Worm (Caenorhabditis elegans) whole organism, mixed stage, embryonic: ENCODE results near the gene ZK856.11.

Source experiments
- M03D4.4 ChIP-seq: sonication (generic microtip); optimal IDR thresholded peaks from 2 replicates; lab custom pipeline; 2017; ENCODE audit warnings: mild to moderate bottlenecking, missing genetic modification characterization, missing compliant biosample characterization
- bed-3 ChIP-seq: fragments of 200-800 bp; sonication (Bioruptor generic); optimal IDR thresholded peaks from 3 replicates; lab custom pipeline; 2018; ENCODE audit warnings: mild to moderate bottlenecking, missing genetic modification characterization, moderate library complexity, missing compliant biosample characterization
- blmp-1 ChIP-seq: fragments of 150-350 bp; optimal IDR thresholded peaks from 2 replicates; lab custom pipeline; 2014; ENCODE audit warnings: missing biosample characterization, missing genetic modification characterization
- ceh-43 ChIP-seq: fragments of 200-800 bp; sonication (Bioruptor generic); optimal IDR thresholded peaks from 2 replicates; lab custom pipeline; 2018; ENCODE audit warnings: mild to moderate bottlenecking, missing genetic modification characterization, moderate library complexity, missing compliant biosample characterization
- cnd-1 ChIP-seq: fragments of 200-800 bp; sonication (Bioruptor generic); optimal IDR thresholded peaks from 2 replicates; lab custom pipeline; 2018; ENCODE audit warnings: mild to moderate bottlenecking, missing genetic modification characterization, missing compliant biosample characterization
- drap-1 ChIP-seq: fragments of 200-800 bp; sonication (Bioruptor generic); optimal IDR thresholded peaks from 3 replicates; lab custom pipeline; 2018; ENCODE audit warnings: mild to moderate bottlenecking, missing genetic modification characterization, missing compliant biosample characterization
- elt-3 ChIP-seq: fragments of 150-350 bp; optimal IDR thresholded peaks from 2 replicates; lab custom pipeline; 2014; ENCODE audit warnings: missing biosample characterization, missing genetic modification characterization
- flh-1 ChIP-seq: fragments of 200-800 bp; sonication (Bioruptor generic); optimal IDR thresholded peaks from 2 replicates; lab custom pipeline; 2018; ENCODE audit warnings: mild to moderate bottlenecking, missing genetic modification characterization, moderate library complexity, missing compliant biosample characterization
- ham-2 ChIP-seq: fragments of 200-800 bp; sonication (Bioruptor generic); optimal IDR thresholded peaks from 2 replicates; lab custom pipeline; 2018; ENCODE audit warnings: mild to moderate bottlenecking, missing genetic modification characterization, missing compliant biosample characterization
- lin-13 ChIP-seq: fragments of 150-350 bp; optimal IDR thresholded peaks from 2 replicates; lab custom pipeline; 2014; ENCODE audit warnings: missing biosample characterization, missing genetic modification characterization
- lsy-2 ChIP-seq: fragments of 150-350 bp; optimal IDR thresholded peaks from 2 replicates; lab custom pipeline; 2014; ENCODE audit warnings: missing biosample characterization, missing genetic modification characterization
- mep-1 ChIP-seq: fragments of 150-350 bp; optimal IDR thresholded peaks from 2 replicates; lab custom pipeline; 2017; ENCODE audit warnings: missing biosample characterization, missing genetic modification reagents, missing genetic modification characterization, inconsistent platforms
- nhr-12 ChIP-seq: fragments of 150-350 bp; optimal IDR thresholded peaks from 2 replicates; lab custom pipeline; 2014; ENCODE audit warnings: missing biosample characterization, missing genetic modification characterization
- nhr-2 ChIP-seq: fragments of 150-350 bp; optimal IDR thresholded peaks from 2 replicates; lab custom pipeline; 2014; ENCODE audit warnings: missing biosample characterization, missing genetic modification characterization
- nhr-237 ChIP-seq: fragments of 150-350 bp; optimal IDR thresholded peaks from 2 replicates; lab custom pipeline; 2014; ENCODE audit warnings: missing biosample characterization, missing genetic modification characterization
- nhr-28 ChIP-seq: fragments of 150-350 bp; optimal IDR thresholded peaks from 2 replicates; lab custom pipeline; 2014; ENCODE audit warnings: missing biosample characterization, missing genetic modification characterization
- nhr-76 ChIP-seq: sonication (generic microtip); optimal IDR thresholded peaks from 2 replicates; lab custom pipeline; 2017; ENCODE audit warnings: missing biosample characterization, missing genetic modification characterization
- sem-2 ChIP-seq: fragments of 200-800 bp; sonication (Bioruptor generic); optimal IDR thresholded peaks from 2 replicates; lab custom pipeline; 2018; ENCODE audit warnings: mild to moderate bottlenecking, missing genetic modification characterization, missing compliant biosample characterization
- sptf-1 ChIP-seq: sonication (generic microtip); optimal IDR thresholded peaks from 2 replicates; lab custom pipeline; 2017; ENCODE audit warnings: mild to moderate bottlenecking, missing genetic modification characterization, moderate library complexity, missing compliant biosample characterization
- tbx-8 ChIP-seq: fragments of 200-800 bp; sonication (Bioruptor generic); optimal IDR thresholded peaks from 2 replicates; lab custom pipeline; 2018; ENCODE audit warnings: mild to moderate bottlenecking, missing genetic modification characterization, moderate library complexity, missing compliant biosample characterization
- unc-120 ChIP-seq: sonication (generic microtip); optimal IDR thresholded peaks from 2 replicates; lab custom pipeline; 2017; ENCODE audit warnings: missing genetic modification characterization, missing compliant biosample characterization; ENCODE audit not compliant: poor library complexity, severe bottlenecking
- unc-39 ChIP-seq: fragments of 150-350 bp; optimal IDR thresholded peaks from 2 replicates; lab custom pipeline; 2014; ENCODE audit warnings: missing biosample characterization, missing genetic modification characterization
- unc-62 ChIP-seq: fragments of 150-350 bp; optimal IDR thresholded peaks from 2 replicates; lab custom pipeline; 2014; ENCODE audit warnings: missing biosample characterization, missing genetic modification reagents, missing genetic modification characterization
- zip-8 ChIP-seq: fragments of 150-350 bp; optimal IDR thresholded peaks from 2 replicates; lab custom pipeline; 2014; ENCODE audit warnings: missing biosample characterization, missing genetic modification characterization
- ztf-11 ChIP-seq: fragments of 150-350 bp; optimal IDR thresholded peaks from 2 replicates; lab custom pipeline; 2014; ENCODE audit warnings: missing biosample characterization, missing genetic modification characterization

Gene ZK856.11

ce11 chrV:10158528-10158927 lies 46.2 kb downstream of the ZK856.11 start, which contains the start of gene srsx-30:
srsx-30 (plus strand) TSS chrV:10158828.
- TF ChIP-seq tbx-8 (GFP tag; lab: Kevin White, UChicago): no peak
- no peak for TF ChIP-seq unc-39 (tag; lab: Kevin White, UChicago)
- TF ChIP-seq drap-1 (GFP tag; lab: Kevin White, UChicago): no peak
- TF ChIP-seq unc-62: no peak
- no peak for TF ChIP-seq nhr-12 (tag; lab: Kevin White, UChicago)
- TF ChIP-seq bed-3: no peak
- no peak for TF ChIP-seq nhr-237 (tag; lab: Kevin White, UChicago)
- TF ChIP-seq M03D4.4 (tag; lab: Kevin White, UChicago): no peak
- TF ChIP-seq nhr-76 (tag; lab: Kevin White, UChicago): no peak
- TF ChIP-seq lin-13: no peak
- TF ChIP-seq nhr-28: no peak
- no peak for TF ChIP-seq ztf-11 (tag; lab: Kevin White, UChicago)
- TF ChIP-seq unc-120: no peak
- TF ChIP-seq cnd-1 (tag; lab: Kevin White, UChicago): no peak
- no peak for TF ChIP-seq sem-2 (GFP tag; lab: Kevin White, UChicago)
- TF ChIP-seq elt-3: no peak

- TF ChIP-seq nhr-2 (tag; lab: Kevin White, UChicago) (no peak), ztf-11 (tag; lab: Kevin White, UChicago) (no peak), ceh-43 (GFP tag; lab: Kevin White, UChicago) (no peak), blmp-1 (tag; lab: Kevin White, UChicago) (no peak), nhr-12 (tag; lab: Kevin White, UChicago) (no peak), mep-1 (tag; lab: Kevin White, UChicago) (no peak), zip-8 (tag; lab: Kevin White, UChicago) (no peak), sptf-1 (tag; lab: Kevin White, UChicago) (no peak), flh-1 (GFP tag; lab: Kevin White, UChicago) (no peak), lsy-2 (tag; lab: Kevin White, UChicago) (no peak), ham-2 (GFP tag; lab: Kevin White, UChicago) (no peak)
Observed at ce11 chrV:10154698-10155097, 50.0 kb downstream of the ZK856.11 start, which contains the start of gene srsx-29. srsx-29 (plus strand) TSS chrV:10154998.
